Worm (Caenorhabditis elegans): ENCODE data around the gene nhr-272.

Gene nhr-272

DNA sequence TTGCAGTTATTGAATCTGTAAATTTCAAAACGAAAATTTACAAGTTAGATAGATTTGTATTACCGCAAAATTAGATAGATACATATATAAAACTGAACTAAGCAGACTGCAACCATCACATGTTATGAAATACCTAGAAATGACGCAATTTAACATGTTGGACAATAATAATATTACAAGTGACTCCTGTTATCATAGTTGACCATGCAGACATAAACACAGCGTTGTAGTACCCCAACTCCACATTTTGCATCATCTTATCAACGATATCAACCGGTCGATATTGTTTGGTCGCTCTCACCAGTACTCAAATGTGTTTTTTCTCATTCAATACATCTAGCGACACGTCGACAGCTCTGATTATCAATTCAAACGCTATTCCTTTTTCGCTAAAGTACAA lies 13.3 kb downstream of the nhr-272 start, which contains the start of gene ugt-50 (continued):
- TF ChIP-seq sma-3 (GFP tag; optimal IDR thresholded peaks at IDR 0.05) (peak; percentile 29), C34F6.9 (tag; optimal IDR thresholded peaks at IDR 0.05) (no peak)

DNA sequence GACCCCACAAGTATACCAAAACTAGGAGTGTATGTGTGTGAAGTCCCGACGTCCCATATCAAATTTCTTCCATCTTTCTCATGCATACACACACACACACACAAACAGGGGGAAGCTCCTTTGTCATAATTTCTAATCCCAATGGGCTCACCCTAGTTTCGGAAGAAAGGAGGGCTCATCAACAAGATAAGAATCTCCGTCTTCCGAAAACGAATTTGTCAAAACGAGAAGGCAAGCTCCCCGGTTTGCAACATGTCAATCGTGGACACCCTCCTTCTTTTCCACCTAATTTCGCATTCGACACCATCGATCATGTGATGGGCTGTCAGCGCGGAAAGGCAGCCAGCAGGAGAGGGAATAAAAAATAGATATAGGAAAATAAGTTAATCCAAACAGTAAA lies 14.3 kb downstream of the nhr-272 start:
- TF ChIP-seq nhr-12 (tag; optimal IDR thresholded peaks at IDR 0.05) (no peak), F13H6.1 (tag; optimal IDR thresholded peaks at IDR 0.05) (peak; percentile 36), crh-2 (tag; optimal IDR thresholded peaks at IDR 0.05) (peak; percentile 50), lin-11 (tag; optimal IDR thresholded peaks at IDR 0.05) (no peak), nhr-11 (tag; optimal IDR thresholded peaks at IDR 0.05) (no peak), mab-5 (tag; optimal IDR thresholded peaks at IDR 0.05) (peak; percentile 91), peb-1 (tag; optimal IDR thresholded peaks at IDR 0.05) (no peak), unc-55 (GFP tag; optimal IDR thresholded peaks at IDR 0.05) (peak; percentile 57), dmd-4 (tag; optimal IDR thresholded peaks at IDR 0.05) (no peak), ceh-82 (tag; optimal IDR thresholded peaks at IDR 0.05) (no peak), egl-27 (tag; optimal IDR thresholded peaks at IDR 0.05) (peak; percentile 55), unc-62 (GFP tag; optimal IDR thresholded peaks at IDR 0.05) (peak; percentile 91), aly-2 (tag; optimal IDR thresholded peaks at IDR 0.05) (no peak), unc-39 (tag; optimal IDR thresholded peaks at IDR 0.05) (no peak), elt-1 (tag; optimal IDR thresholded peaks at IDR 0.05) (no peak), nhr-10 (tag; optimal IDR thresholded peaks at IDR 0.05) (no peak), lin-39 (tag; optimal IDR thresholded peaks at IDR 0.05) (peak; percentile 84), skn-1 (tag; optimal IDR thresholded peaks at IDR 0.05) (no peak), ztf-1 (GFP tag; conservative IDR thresholded peaks at IDR 0.05) (no peak), ztf-4 (tag; optimal IDR thresholded peaks at IDR 0.05) (no peak), sma-9 (GFP tag; optimal IDR thresholded peaks at IDR 0.05) (peak; percentile 49), sma-9 (tag; optimal IDR thresholded peaks at IDR 0.05) (no peak), R02D3.7 (tag; optimal IDR thresholded peaks at IDR 0.05) (no peak), Y55F3AM.14 (GFP tag; optimal IDR thresholded peaks at IDR 0.05) (peak; percentile 15), gmeb-1 (tag; optimal IDR thresholded peaks at IDR 0.05) (no peak), ceh-16 (tag; optimal IDR thresholded peaks at IDR 0.05) (no peak), C34F6.9 (tag; optimal IDR thresholded peaks at IDR 0.05) (peak; percentile 10), elt-3 (tag; optimal IDR thresholded peaks at IDR 0.05) (no peak), lsy-2 (tag; optimal IDR thresholded peaks at IDR 0.05) (peak in 1 of 2 experiments; percentile 30), nhr-237 (tag; optimal IDR thresholded peaks at IDR 0.05) (no peak), nhr-77 (tag; optimal IDR thresholded peaks at IDR 0.05) (no peak), nhr-129 (tag; optimal IDR thresholded peaks at IDR 0.05) (peak; percentile 41), mdl-1 (tag; optimal IDR thresholded peaks at IDR 0.05) (no peak), fos-1 (tag; optimal IDR thresholded peaks at IDR 0.05) (no peak), lin-13 (GFP tag; optimal IDR thresholded peaks at IDR 0.05) (peak; percentile 39), ZK546.5 (tag; optimal IDR thresholded peaks at IDR 0.05) (no peak), ama-1 (optimal IDR thresholded peaks at IDR 0.05) (no peak), blmp-1 (tag; optimal IDR thresholded peaks at IDR 0.05; ENCODE audit: insufficient read depth) (no peak), zag-1 (tag; optimal IDR thresholded peaks at IDR 0.05) (peak; percentile 93), sma-3 (GFP tag; optimal IDR thresholded peaks at IDR 0.05) (no peak), mbf-1 (tag; optimal IDR thresholded peaks at IDR 0.05) (no peak), ztf-11 (tag; optimal IDR thresholded peaks at IDR 0.05) (no peak), nhr-6 (tag; optimal IDR thresholded peaks at IDR 0.05) (no peak), sem-4 (tag; optimal IDR thresholded peaks at IDR 0.05) (peak; percentile 0), snpc-4 (tag; optimal IDR thresholded peaks at IDR 0.05) (no peak), alr-1 (tag; optimal IDR thresholded peaks at IDR 0.05) (peak; percentile 58), nhr-25 (tag; optimal IDR thresholded peaks at IDR 0.05) (no peak), nhr-23 (tag; optimal IDR thresholded peaks at IDR 0.05) (peak; percentile 19), nhr-21 (tag; optimal IDR thresholded peaks at IDR 0.05) (no peak)

All from whole organism, L2 larva.